Fruit fly (Drosophila melanogaster) Kc167 (cell line): Measurements from ENCODE around the gene Ets97D.

Experiments
- Myc ChIP-seq: fragments of >200 bp; optimal IDR thresholded peaks from 2 replicates; lab custom pipeline; 2017; ENCODE audit warnings: missing external identifiers
- h ChIP-seq: fragments of >200 bp; optimal IDR thresholded peaks from 3 replicates; lab custom pipeline; 2018; ENCODE audit warnings: missing external identifiers
- psq ChIP-seq: fragments of >200 bp; optimal IDR thresholded peaks from 2 replicates; lab custom pipeline; 2017; ENCODE audit warnings: missing external identifiers

- TF ChIP-seq h (lab: Kevin White, UChicago) (no peak), Myc (lab: Kevin White, UChicago) (no peak), psq (lab: Kevin White, UChicago) (no peak)
These were observed 2.8 kb upstream of the Ets97D start, which contains the start of gene CG46339 for dm6 chr3R:26915463-26915925.
